Fruit fly (Drosophila melanogaster) whole organism, embryonic: ENCODE measurements around the gene SelG.
A peak's percentile ranks its signal among the peaks of the same experiment; 100 is the strongest.

Source experiments
- Atf6 ChIP-seq: fragments of 200-800 bp; sonication (Bioruptor generic); IDR thresholded peaks from 2 replicates; pipeline ENCODE4 v1.3.6; 2022; ENCODE audit warnings: missing biosample characterization, missing genetic modification characterization
- Awh ChIP-seq: fragments of 200-800 bp; sonication (Bioruptor generic); IDR thresholded peaks from 2 replicates; pipeline ENCODE4, ENCODE4 v1.3.6; 2022; ENCODE audit warnings: missing biosample characterization, missing genetic modification characterization
- B-H1 ChIP-seq: fragments of 200-800 bp; sonication (Bioruptor generic); IDR thresholded peaks from 3 replicates; pipeline ENCODE4 v1.3.6; 2022; ENCODE audit warnings: missing biosample characterization, missing genetic modification characterization
- BEAF-32 ChIP-seq: fragments of 200-800 bp; sonication (Bioruptor generic); optimal IDR thresholded peaks from 3 replicates; lab custom pipeline; 2017; ENCODE audit warnings: missing biosample characterization, missing genetic modification characterization, mild to moderate bottlenecking, moderate library complexity, missing genetic modification reagents
- CG1024 ChIP-seq: fragments of 200-800 bp; sonication (Bioruptor generic); IDR thresholded peaks from 2 replicates; pipeline ENCODE4 v1.3.6; 2022; ENCODE audit warnings: missing biosample characterization, missing genetic modification characterization
- CG10366 ChIP-seq: fragments of 200-800 bp; sonication (Bioruptor generic); IDR thresholded peaks from 2 replicates; pipeline ENCODE4 v1.3.6; 2022; ENCODE audit warnings: missing biosample characterization, missing genetic modification characterization
- CG11560 ChIP-seq: fragments of 200-800 bp; sonication (Bioruptor generic); IDR thresholded peaks from 3 replicates; pipeline ENCODE4 v1.3.6; 2022; ENCODE audit warnings: missing biosample characterization, missing genetic modification characterization
- CG1233 ChIP-seq: fragments of 200-800 bp; sonication (Bioruptor generic); optimal IDR thresholded peaks from 4 replicates; lab custom pipeline; 2018; ENCODE audit warnings: missing biosample characterization, mild to moderate bottlenecking, missing genetic modification characterization
- CG12744 ChIP-seq: fragments of 200-800 bp; sonication (Bioruptor generic); optimal IDR thresholded peaks from 2 replicates; lab custom pipeline; 2016; ENCODE audit warnings: missing biosample characterization, missing genetic modification characterization
- CG13894 ChIP-seq: fragments of 200-800 bp; sonication (Bioruptor generic); optimal IDR thresholded peaks from 3 replicates; lab custom pipeline; 2018; ENCODE audit warnings: missing biosample characterization, mild to moderate bottlenecking, missing genetic modification characterization, moderate library complexity
- CG17568 ChIP-seq: fragments of 200-800 bp; sonication (Bioruptor generic); optimal IDR thresholded peaks from 2 replicates; lab custom pipeline; 2018; ENCODE audit warnings: missing biosample characterization, mild to moderate bottlenecking, missing genetic modification characterization, moderate library complexity
- CG18599 ChIP-seq: fragments of 200-800 bp; sonication (Bioruptor generic); optimal IDR thresholded peaks from 3 replicates; lab custom pipeline; 2017; ENCODE audit warnings: missing biosample characterization, missing genetic modification characterization, mild to moderate bottlenecking, moderate library complexity, missing genetic modification reagents
- CG3407 ChIP-seq: fragments of 200-800 bp; sonication (Bioruptor generic); optimal IDR thresholded peaks from 2 replicates; lab custom pipeline; 2018; ENCODE audit warnings: missing biosample characterization, mild to moderate bottlenecking, missing genetic modification characterization
- CG34224 ChIP-seq: fragments of 200-800 bp; sonication (Bioruptor generic); IDR thresholded peaks from 3 replicates; pipeline ENCODE4 v1.3.6; 2022; ENCODE audit warnings: missing biosample characterization, missing genetic modification characterization; ENCODE audit not compliant: partially characterized antibody
- CG34376 ChIP-seq: fragments of 200-800 bp; sonication (Bioruptor generic); optimal IDR thresholded peaks from 2 replicates; lab custom pipeline; 2018; ENCODE audit warnings: missing biosample characterization, mild to moderate bottlenecking, missing genetic modification characterization
- CG43689 ChIP-seq: fragments of 200-800 bp; sonication (Bioruptor generic); IDR thresholded peaks from 2 replicates; pipeline ENCODE4 v1.3.6; 2022; ENCODE audit warnings: missing biosample characterization, missing genetic modification characterization
- CG4404 ChIP-seq: fragments of 200-800 bp; sonication (Bioruptor generic); IDR thresholded peaks from 2 replicates; pipeline ENCODE4 v1.3.6; 2022; ENCODE audit warnings: missing biosample characterization, missing genetic modification characterization
- CG6254 ChIP-seq: fragments of 200-800 bp; sonication (Bioruptor generic); optimal IDR thresholded peaks from 3 replicates; lab custom pipeline; 2017; ENCODE audit warnings: mild to moderate bottlenecking, missing biosample characterization, missing genetic modification reagents, missing genetic modification characterization
- CG7271 ChIP-seq: fragments of 200-800 bp; sonication (Bioruptor generic); optimal IDR thresholded peaks from 2 replicates; lab custom pipeline; 2018; ENCODE audit warnings: missing biosample characterization, mild to moderate bottlenecking, missing genetic modification characterization, moderate library complexity
- CG8388 ChIP-seq: fragments of 200-800 bp; sonication (Bioruptor generic); optimal IDR thresholded peaks from 2 replicates; lab custom pipeline; 2019; ENCODE audit warnings: missing biosample characterization, mild to moderate bottlenecking, missing genetic modification characterization, moderate library complexity
- D ChIP-seq, 2 experiments: fragments of 200-800 bp in 1 of 2; fragments of >200 bp in 1 of 2; sonication (Bioruptor generic) in 1 of 2; optimal IDR thresholded peaks; 2 replicates in 1 of 2; 3 replicates in 1 of 2; lab custom pipeline; 2017; ENCODE audit warnings: mild to moderate bottlenecking in 1 of 2, missing biosample characterization in 1 of 2, missing genetic modification characterization in 1 of 2, missing genetic modification reagents in 1 of 2
- D19B ChIP-seq: fragments of 200-800 bp; sonication (Bioruptor generic); optimal IDR thresholded peaks from 2 replicates; lab custom pipeline; 2017; ENCODE audit warnings: missing biosample characterization, mild to moderate bottlenecking, missing genetic modification characterization
- Dek ChIP-seq: fragments of 200-800 bp; sonication (Bioruptor generic); optimal IDR thresholded peaks from 3 replicates; lab custom pipeline; 2019; ENCODE audit warnings: missing biosample characterization, mild to moderate bottlenecking, missing genetic modification characterization, moderate library complexity
- Dref ChIP-seq: fragments of 200-800 bp; sonication (Bioruptor generic); IDR thresholded peaks from 2 replicates; pipeline ENCODE4 v1.3.6; 2022; ENCODE audit warnings: missing biosample characterization, missing genetic modification characterization
- HLH3B ChIP-seq: fragments of 200-800 bp; sonication (Bioruptor generic); IDR thresholded peaks from 2 replicates; pipeline ENCODE4 v1.3.6; 2022; ENCODE audit warnings: missing biosample characterization, missing genetic modification characterization
- Kr ChIP-seq: fragments of 200-800 bp; sonication (Bioruptor generic); optimal IDR thresholded peaks from 2 replicates; lab custom pipeline; 2017; ENCODE audit warnings: missing biosample characterization, mild to moderate bottlenecking, missing genetic modification characterization
- Opbp ChIP-seq: fragments of 200-800 bp; sonication (Bioruptor generic); IDR thresholded peaks from 3 replicates; pipeline ENCODE4 v1.3.6; 2022; ENCODE audit warnings: missing biosample characterization, missing genetic modification characterization; ENCODE audit not compliant: partially characterized antibody
- Rx ChIP-seq: fragments of 200-800 bp; sonication (Bioruptor generic); IDR thresholded peaks from 2 replicates; pipeline ENCODE4 v1.3.6; 2022; ENCODE audit warnings: missing biosample characterization, missing genetic modification characterization
- YL-1 ChIP-seq: fragments of 200-800 bp; sonication (Bioruptor generic); optimal IDR thresholded peaks from 3 replicates; lab custom pipeline; 2017; ENCODE audit warnings: missing biosample characterization, mild to moderate bottlenecking, missing genetic modification characterization
- al ChIP-seq: fragments of 200-800 bp; sonication (Bioruptor generic); IDR thresholded peaks from 2 replicates; pipeline ENCODE4 v1.3.6; 2022; ENCODE audit warnings: missing biosample characterization, missing genetic modification characterization
- ara ChIP-seq: fragments of 200-800 bp; sonication (Bioruptor generic); IDR thresholded peaks from 2 replicates; pipeline ENCODE4 v1.3.6; 2022; ENCODE audit warnings: missing biosample characterization, missing genetic modification characterization
- az2 ChIP-seq: fragments of 200-800 bp; sonication (Bioruptor generic); optimal IDR thresholded peaks from 3 replicates; lab custom pipeline; 2016; ENCODE audit warnings: missing biosample characterization, missing genetic modification characterization
- bab2 ChIP-seq: fragments of 200-800 bp; sonication (Bioruptor generic); optimal IDR thresholded peaks from 2 replicates; lab custom pipeline; 2016; ENCODE audit warnings: missing biosample characterization, missing genetic modification characterization
- cas ChIP-seq: fragments of 200-800 bp; sonication (Bioruptor generic); IDR thresholded peaks from 2 replicates; pipeline ENCODE4 v1.3.6; 2022; ENCODE audit warnings: missing biosample characterization, missing genetic modification characterization
- cato ChIP-seq: fragments of 200-800 bp; sonication (Bioruptor generic); optimal IDR thresholded peaks from 2 replicates; lab custom pipeline; 2016; ENCODE audit warnings: missing biosample characterization, missing genetic modification characterization, borderline replicate concordance
- chinmo ChIP-seq: fragments of 200-800 bp; sonication (Bioruptor generic); IDR thresholded peaks from 4 replicates; pipeline ENCODE4 v1.3.6; 2022; ENCODE audit warnings: missing biosample characterization, missing genetic modification characterization; ENCODE audit not compliant: partially characterized antibody
- chm ChIP-seq: fragments of 200-800 bp; sonication (Bioruptor generic); IDR thresholded peaks from 2 replicates; pipeline ENCODE4 v1.3.6; 2022; ENCODE audit warnings: missing biosample characterization, missing genetic modification characterization
- da ChIP-seq: fragments of 200-800 bp; sonication (Bioruptor generic); optimal IDR thresholded peaks from 2 replicates; lab custom pipeline; 2016; ENCODE audit warnings: missing biosample characterization, missing genetic modification characterization
- disco-r ChIP-seq: fragments of 200-800 bp; sonication (Bioruptor generic); optimal IDR thresholded peaks from 2 replicates; lab custom pipeline; 2016; ENCODE audit warnings: missing biosample characterization, missing genetic modification characterization
- dysf ChIP-seq: fragments of 200-800 bp; sonication (Bioruptor generic); IDR thresholded peaks from 3 replicates; pipeline ENCODE4 v1.3.6; 2022; ENCODE audit warnings: missing biosample characterization, missing genetic modification characterization
- emc ChIP-seq: fragments of 200-800 bp; sonication (Bioruptor generic); optimal IDR thresholded peaks from 2 replicates; lab custom pipeline; 2016; ENCODE audit warnings: missing biosample characterization, missing genetic modification characterization
- grau ChIP-seq: fragments of 200-800 bp; optimal IDR thresholded peaks from 3 replicates; lab custom pipeline; 2019; ENCODE audit warnings: missing biosample characterization, mild to moderate bottlenecking, missing genetic modification characterization, moderate library complexity
- gro ChIP-seq: fragments of 200-800 bp; sonication (Bioruptor generic); optimal IDR thresholded peaks from 2 replicates; lab custom pipeline; 2016; ENCODE audit warnings: missing biosample characterization, missing genetic modification characterization
- lbe ChIP-seq: fragments of 200-800 bp; sonication (Bioruptor generic); optimal IDR thresholded peaks from 2 replicates; lab custom pipeline; 2016; ENCODE audit warnings: missing biosample characterization, mild to moderate bottlenecking, missing genetic modification characterization
- odd ChIP-seq: fragments of 200-800 bp; sonication (Bioruptor generic); optimal IDR thresholded peaks from 2 replicates; lab custom pipeline; 2017; ENCODE audit warnings: missing biosample characterization, mild to moderate bottlenecking, missing genetic modification characterization
- phol ChIP-seq: fragments of 200-800 bp; sonication (Bioruptor generic); optimal IDR thresholded peaks from 3 replicates; lab custom pipeline; 2018; ENCODE audit warnings: missing biosample characterization, mild to moderate bottlenecking, missing genetic modification characterization, moderate library complexity
- rib ChIP-seq: fragments of 200-800 bp; sonication (Bioruptor generic); IDR thresholded peaks from 2 replicates; pipeline ENCODE4 v1.3.6; 2022; ENCODE audit warnings: missing biosample characterization, missing genetic modification characterization
- salm ChIP-seq: fragments of 200-800 bp; sonication (Bioruptor generic); optimal IDR thresholded peaks from 2 replicates; lab custom pipeline; 2018; ENCODE audit warnings: missing biosample characterization, mild to moderate bottlenecking, missing genetic modification characterization
- schlank ChIP-seq: fragments of 200-800 bp; sonication (Bioruptor generic); optimal IDR thresholded peaks from 2 replicates; lab custom pipeline; 2018; ENCODE audit warnings: missing biosample characterization, mild to moderate bottlenecking, missing genetic modification characterization
- sens ChIP-seq: fragments of 200-800 bp; sonication (Bioruptor generic); peaks from one replicate; lab custom pipeline; 2016; ENCODE audit warnings: missing biosample characterization, missing genetic modification characterization
- tll ChIP-seq, 2 experiments: fragments of 200-800 bp in 1 of 2; fragments of >200 bp in 1 of 2; sonication (Bioruptor generic) in 1 of 2; optimal IDR thresholded peaks; 2 replicates each; lab custom pipeline; 2017 to 2019; ENCODE audit warnings: missing biosample characterization in 2 of 2, missing genetic modification characterization in 2 of 2, mild to moderate bottlenecking in 1 of 2, moderate library complexity in 1 of 2

The SelG gene

dm6 chrX:11905144-11905543 is 18.1 kb downstream of the SelG start, which contains the start of gene Upf1 (continued):
- peak; percentile 81 for TF ChIP-seq Dref
- peak; percentile 21 for TF ChIP-seq YL-1 (GFP tag; lab: Kevin White, UChicago)
- TF ChIP-seq ara (GFP tag; lab: Robert Waterston, UW), result no peak
- TF ChIP-seq CG1024 (GFP tag; lab: Robert Waterston, UW), result no peak
- no peak for TF ChIP-seq chm (GFP tag; lab: Robert Waterston, UW)
- TF ChIP-seq Rx (GFP tag; lab: Robert Waterston, UW), result no peak
- peak; percentile 91; the same call in 3 of the 4 replicates for TF ChIP-seq chinmo (GFP tag; lab: Robert Waterston, UW)
- no peak for TF ChIP-seq CG7271
- TF ChIP-seq CG4404 (GFP tag; lab: Robert Waterston, UW), result no peak
- TF ChIP-seq CG12744 (GFP tag; lab: Kevin White, UChicago), result no peak
- peak; percentile 89 for TF ChIP-seq BEAF-32 (GFP tag; lab: Kevin White, UChicago)
- no peak for TF ChIP-seq CG6254
- no peak for TF ChIP-seq sens (GFP tag; lab: Kevin White, UChicago)
- no peak for TF ChIP-seq az2 (GFP tag; lab: Kevin White, UChicago)
- TF ChIP-seq Kr (GFP tag; lab: Kevin White, UChicago), result no peak
- TF ChIP-seq schlank (tag; lab: Kevin White, UChicago), result no peak
- TF ChIP-seq disco-r (GFP tag; lab: Kevin White, UChicago), result no peak
- TF ChIP-seq CG10366, result no peak
- no peak for TF ChIP-seq CG18599 (GFP tag; lab: Kevin White, UChicago)
- TF ChIP-seq CG13894, result no peak
- no peak for TF ChIP-seq tll (GFP tag; optimal IDR thresholded peaks at IDR 0.05; lab: Kevin White, UChicago)
- no peak for TF ChIP-seq CG11560 (tag; lab: Robert Waterston, UW)
- TF ChIP-seq odd (GFP tag; lab: Kevin White, UChicago), result no peak
- no peak for TF ChIP-seq CG1233 (GFP tag; lab: Kevin White, UChicago)
- TF ChIP-seq phol (tag; lab: Kevin White, UChicago), result peak; percentile 17
- no peak for TF ChIP-seq salm (tag; lab: Kevin White, UChicago)
- no peak for TF ChIP-seq HLH3B
- no peak for TF ChIP-seq emc (GFP tag; lab: Kevin White, UChicago)
- TF ChIP-seq Dek, result no peak
- no peak for TF ChIP-seq grau (tag; lab: Kevin White, UChicago)
- TF ChIP-seq Opbp (GFP tag; lab: Robert Waterston, UW), result peak; percentile 94
- no peak for TF ChIP-seq da (GFP tag; lab: Kevin White, UChicago)
- TF ChIP-seq D19B, result no peak
- TF ChIP-seq D (optimal IDR thresholded peaks at IDR 0.05; lab: Kevin White, UChicago), result no peak
- no peak for TF ChIP-seq D (GFP tag; optimal IDR thresholded peaks at IDR 0.05; lab: Kevin White, UChicago)
- TF ChIP-seq Atf6 (GFP tag; lab: Robert Waterston, UW), result no peak
- TF ChIP-seq dysf (GFP tag; lab: Robert Waterston, UW), result no peak
- no peak for TF ChIP-seq lbe
- no peak for TF ChIP-seq CG3407 (GFP tag; lab: Kevin White, UChicago)
- no peak for TF ChIP-seq Awh
- TF ChIP-seq al (GFP tag; lab: Robert Waterston, UW), result 0 out of 2 replicates have a peak, but pooled peaks have one; percentile 26
- no peak for TF ChIP-seq cas (GFP tag; lab: Robert Waterston, UW)
- TF ChIP-seq CG34376 (GFP tag; lab: Kevin White, UChicago), result no peak
- no peak for TF ChIP-seq CG43689
- no peak for TF ChIP-seq rib (GFP tag; lab: Robert Waterston, UW)
- no peak for TF ChIP-seq CG17568 (GFP tag; lab: Kevin White, UChicago)
- TF ChIP-seq CG34224 (GFP tag; lab: Robert Waterston, UW), result peak; percentile 87
- no peak for TF ChIP-seq bab2
- TF ChIP-seq CG8388 (GFP tag; lab: Kevin White, UChicago), result no peak
- TF ChIP-seq gro (GFP tag; lab: Kevin White, UChicago), result no peak
- no peak for TF ChIP-seq B-H1 (GFP tag; lab: Robert Waterston, UW)
- TF ChIP-seq cato, result no peak
